Worm (Caenorhabditis elegans): ENCODE measurements around the gene clec-126.

clec-126 gene

DNA sequence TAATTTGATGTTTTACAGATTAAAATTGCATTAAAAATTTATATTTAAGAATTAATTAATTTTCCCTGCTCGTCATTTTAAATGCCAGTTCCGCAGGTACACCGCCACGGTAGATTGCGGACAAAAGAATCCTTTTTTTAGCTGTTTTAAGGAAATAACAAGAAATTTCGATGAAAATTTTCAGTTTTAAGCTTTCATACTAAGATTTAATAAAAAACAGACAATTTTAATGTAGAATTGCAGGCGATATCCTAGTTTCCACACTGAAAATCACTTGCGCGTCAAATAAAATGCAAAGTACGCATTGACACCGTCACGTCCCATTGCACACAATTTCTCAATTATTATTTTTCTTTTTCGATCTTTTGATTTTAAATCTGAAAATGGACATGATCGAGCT is 34.2 kb downstream of the clec-126 start, which contains the start of gene dnc-3 (continued):
- TF ChIP-seq lsy-27 (tag; optimal IDR thresholded peaks at IDR 0.05; ENCODE audit: borderline replicate concordance, insufficient read depth), result no peak
- peak; percentile 61 for TF ChIP-seq mcd-1 (GFP tag; IDR thresholded peaks at IDR 0.05)
- TF ChIP-seq ztf-6 (GFP tag; IDR thresholded peaks at IDR 0.05), result no peak
- no peak for TF ChIP-seq nfya-2 (GFP tag; IDR thresholded peaks at IDR 0.05)
- no peak for TF ChIP-seq repo-1 (tag; optimal IDR thresholded peaks at IDR 0.05)
- TF ChIP-seq snpc-1.1 (tag; optimal IDR thresholded peaks at IDR 0.05; ENCODE audit: insufficient read depth), result no peak
- TF ChIP-seq F37B4.10 (GFP tag; IDR thresholded peaks at IDR 0.05), result no peak
- no peak for TF ChIP-seq F55B11.4 (tag; optimal IDR thresholded peaks at IDR 0.05; ENCODE audit: borderline replicate concordance, insufficient read depth)
- no peak for TF ChIP-seq ceh-100 (GFP tag; IDR thresholded peaks at IDR 0.05)
- TF ChIP-seq nfyb-1 (GFP tag; IDR thresholded peaks at IDR 0.05), result no peak
- TF ChIP-seq madf-8 (GFP tag; conservative IDR thresholded peaks at IDR 0.05), result peak; percentile 53
- peak; percentile 42 for TF ChIP-seq lin-54 (GFP tag; optimal IDR thresholded peaks at IDR 0.05)
- no peak for TF ChIP-seq F52B5.7 (tag; optimal IDR thresholded peaks at IDR 0.05)
- TF ChIP-seq Y79H2A.3 (GFP tag; conservative IDR thresholded peaks at IDR 0.05), result no peak
- TF ChIP-seq Y56A3A.18 (GFP tag; IDR thresholded peaks at IDR 0.05), result no peak
- TF ChIP-seq K12H6.12 (tag; optimal IDR thresholded peaks at IDR 0.05), result no peak
- TF ChIP-seq madf-6 (GFP tag; IDR thresholded peaks at IDR 0.05), result peak; percentile 73; the same call in 1 of the 2 replicates
- no peak for TF ChIP-seq sptf-2 (GFP tag; optimal IDR thresholded peaks at IDR 0.05)
- TF ChIP-seq F33H1.4 (GFP tag; IDR thresholded peaks at IDR 0.05), result peak; percentile 50; the same call in 1 of the 2 replicates
- peak; percentile 62; the same call in 1 of the 2 replicates for TF ChIP-seq ceh-91 (GFP tag; IDR thresholded peaks at IDR 0.05)
- TF ChIP-seq lin-40 (tag; optimal IDR thresholded peaks at IDR 0.05), result peak; percentile 78
- TF ChIP-seq Y53G8AR.9 (GFP tag; conservative IDR thresholded peaks at IDR 0.05), result no peak
- no peak for TF ChIP-seq egl-18 (GFP tag; IDR thresholded peaks at IDR 0.05)
- no peak for TF ChIP-seq T26A5.8 (tag; optimal IDR thresholded peaks at IDR 0.05)

DNA sequence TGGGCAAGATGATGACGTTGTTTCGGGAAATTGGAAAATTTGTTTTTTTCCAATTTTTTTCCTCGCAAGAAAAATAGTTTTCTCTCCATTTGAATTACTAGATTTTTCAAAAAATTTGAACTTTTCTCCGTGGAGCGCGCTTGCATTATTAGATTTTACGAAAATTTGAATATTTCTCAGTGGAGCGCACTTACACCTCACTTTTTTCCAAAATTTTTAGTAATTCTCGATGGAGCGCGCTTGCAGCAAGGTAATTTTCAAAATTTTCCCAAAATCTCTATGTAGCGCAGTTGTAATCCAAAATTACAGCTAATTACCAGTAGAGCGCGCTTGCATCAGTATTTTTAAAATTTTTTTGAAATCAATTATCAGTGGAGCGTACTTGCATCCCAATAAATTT is 35.4 kb downstream of the clec-126 start:
- TF ChIP-seq madf-6 (GFP tag; IDR thresholded peaks at IDR 0.05) (peak; percentile 49), lsl-1 (GFP tag; optimal IDR thresholded peaks at IDR 0.05) (peak; percentile 11), F33H1.4 (GFP tag; IDR thresholded peaks at IDR 0.05) (0 out of 2 replicates have a peak, but pooled peaks have one; percentile 14), xnd-1 (tag; optimal IDR thresholded peaks at IDR 0.05) (peak; percentile 55), mcd-1 (GFP tag; IDR thresholded peaks at IDR 0.05) (peak; percentile 75), nfya-1 (tag; optimal IDR thresholded peaks at IDR 0.05; ENCODE audit: borderline replicate concordance, insufficient read depth) (no peak), lin-54 (GFP tag; optimal IDR thresholded peaks at IDR 0.05) (peak; percentile 56), snpc-1.1 (tag; optimal IDR thresholded peaks at IDR 0.05; ENCODE audit: insufficient read depth) (no peak), nhr-179 (tag; optimal IDR thresholded peaks at IDR 0.05) (no peak), D2030.7 (GFP tag; IDR thresholded peaks at IDR 0.05) (0 out of 2 replicates have a peak, but pooled peaks have one; percentile 11)

DNA sequence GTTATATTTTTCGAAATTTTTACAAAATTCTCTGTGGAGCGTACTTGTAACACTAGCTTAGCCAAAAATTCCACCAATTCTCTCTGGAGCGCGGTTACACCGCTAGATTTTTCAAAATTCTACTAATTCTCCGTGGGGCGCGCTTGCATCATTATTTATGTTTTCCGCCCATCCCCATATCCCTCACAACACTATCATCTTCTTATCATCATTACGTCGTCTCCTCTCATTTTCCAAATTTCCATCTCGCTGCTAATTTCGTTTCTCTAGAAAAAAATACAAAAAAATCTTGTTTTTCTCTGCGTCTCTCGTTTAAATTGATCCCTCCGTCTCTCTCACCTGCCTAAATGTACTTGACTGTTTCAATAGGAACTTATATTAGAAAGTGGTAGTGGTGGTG is 36.0 kb downstream of the clec-126 start:
- TF ChIP-seq hmg-1.2 (GFP tag; IDR thresholded peaks at IDR 0.05) (peak; percentile 23; the same call in 1 of the 2 replicates), lin-40 (tag; optimal IDR thresholded peaks at IDR 0.05) (peak; percentile 12), pbrm-1 (GFP tag; IDR thresholded peaks at IDR 0.05) (no peak), mcd-1 (GFP tag; IDR thresholded peaks at IDR 0.05) (peak; percentile 49)

DNA sequence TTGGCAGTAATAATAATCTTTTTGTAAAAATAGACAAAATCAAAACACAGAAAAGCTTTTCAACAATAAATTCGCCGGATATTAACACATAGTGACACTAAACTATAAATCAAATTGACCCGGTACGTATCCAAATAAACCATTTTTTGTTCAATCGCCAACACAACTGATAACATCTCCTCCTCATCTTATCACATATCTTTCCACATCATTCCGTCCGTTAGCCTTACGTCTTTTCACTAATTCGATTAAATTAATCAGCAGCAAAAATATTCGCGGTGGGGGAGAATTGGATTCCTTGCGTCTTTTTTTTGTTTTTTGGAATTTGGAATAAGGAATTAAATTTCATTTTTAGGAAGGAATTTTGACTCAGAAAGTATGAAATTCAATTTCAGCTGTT is 37.3 kb downstream of the clec-126 start:
- no peak for TF ChIP-seq pha-4 (tag; optimal IDR thresholded peaks at IDR 0.05)
- TF ChIP-seq egrh-3 (GFP tag; IDR thresholded peaks at IDR 0.05), result no peak
- no peak for TF ChIP-seq Y56A3A.18 (GFP tag; IDR thresholded peaks at IDR 0.05)
- no peak for TF ChIP-seq Y67H2A.10 (GFP tag; conservative IDR thresholded peaks at IDR 0.05)
- TF ChIP-seq repo-1 (tag; optimal IDR thresholded peaks at IDR 0.05), result no peak
- TF ChIP-seq lsl-1 (GFP tag; optimal IDR thresholded peaks at IDR 0.05), result no peak
- TF ChIP-seq B0035.1 (tag; optimal IDR thresholded peaks at IDR 0.05), result no peak
- no peak for TF ChIP-seq snpc-1.1 (tag; optimal IDR thresholded peaks at IDR 0.05; ENCODE audit: insufficient read depth)
- no peak for TF ChIP-seq cebp-1 (GFP tag; IDR thresholded peaks at IDR 0.05)
- no peak for TF ChIP-seq cebp-1 (tag; optimal IDR thresholded peaks at IDR 0.05)
- no peak for TF ChIP-seq hlh-12 (tag; optimal IDR thresholded peaks at IDR 0.05)
- TF ChIP-seq dpff-1 (tag; optimal IDR thresholded peaks at IDR 0.05), result no peak
- TF ChIP-seq dpl-1 (GFP tag; optimal IDR thresholded peaks at IDR 0.05), result no peak
- TF ChIP-seq D2030.7 (GFP tag; IDR thresholded peaks at IDR 0.05), result no peak
- TF ChIP-seq K11D2.4 (GFP tag; IDR thresholded peaks at IDR 0.05), result no peak
